Worm (Caenorhabditis elegans): Measurements from ENCODE around the gene srw-43.

DNA sequence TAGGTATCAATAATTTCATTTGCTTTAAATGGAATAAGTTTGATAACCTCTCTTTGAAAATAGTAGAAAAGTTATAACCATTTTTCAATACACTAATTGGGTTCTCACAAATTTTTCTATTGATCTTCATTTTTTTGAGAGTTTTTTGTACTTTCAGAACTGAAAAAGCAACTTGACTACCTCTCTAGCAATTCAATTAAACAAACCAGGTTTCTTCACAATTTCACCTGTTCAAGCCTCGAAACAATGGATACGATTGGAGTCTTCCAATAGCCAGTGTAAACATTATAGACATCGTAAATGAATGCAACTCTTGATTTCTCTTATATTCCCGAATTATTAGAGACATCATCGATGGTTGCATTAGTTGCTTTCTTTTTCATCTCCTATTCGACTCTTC lies 44.1 kb downstream of the srw-43 start, which contains the start of gene srz-99:
- no peak for TF ChIP-seq nhr-11 (tag; optimal IDR thresholded peaks at IDR 0.05)
- TF ChIP-seq elt-3 (tag; optimal IDR thresholded peaks at IDR 0.05): no peak
- no peak for TF ChIP-seq nhr-90 (tag; optimal IDR thresholded peaks at IDR 0.05; ENCODE audit: poor library complexity)
- no peak for TF ChIP-seq skn-1 (tag; optimal IDR thresholded peaks at IDR 0.05)
- TF ChIP-seq unc-62 (GFP tag; optimal IDR thresholded peaks at IDR 0.05): no peak
- TF ChIP-seq nhr-237 (tag; optimal IDR thresholded peaks at IDR 0.05): no peak
- TF ChIP-seq nhr-84 (tag; optimal IDR thresholded peaks at IDR 0.05): no peak
- TF ChIP-seq lin-15B (tag; optimal IDR thresholded peaks at IDR 0.05): no peak
- no peak for TF ChIP-seq lsy-2 (tag; optimal IDR thresholded peaks at IDR 0.05)
- TF ChIP-seq pax-3 (tag; optimal IDR thresholded peaks at IDR 0.05): no peak
- TF ChIP-seq nhr-20 (tag; optimal IDR thresholded peaks at IDR 0.05): no peak

Data from whole organism, L1 larva.